Fruit fly (Drosophila melanogaster): Measurements from ENCODE around the gene fax.

DNA sequence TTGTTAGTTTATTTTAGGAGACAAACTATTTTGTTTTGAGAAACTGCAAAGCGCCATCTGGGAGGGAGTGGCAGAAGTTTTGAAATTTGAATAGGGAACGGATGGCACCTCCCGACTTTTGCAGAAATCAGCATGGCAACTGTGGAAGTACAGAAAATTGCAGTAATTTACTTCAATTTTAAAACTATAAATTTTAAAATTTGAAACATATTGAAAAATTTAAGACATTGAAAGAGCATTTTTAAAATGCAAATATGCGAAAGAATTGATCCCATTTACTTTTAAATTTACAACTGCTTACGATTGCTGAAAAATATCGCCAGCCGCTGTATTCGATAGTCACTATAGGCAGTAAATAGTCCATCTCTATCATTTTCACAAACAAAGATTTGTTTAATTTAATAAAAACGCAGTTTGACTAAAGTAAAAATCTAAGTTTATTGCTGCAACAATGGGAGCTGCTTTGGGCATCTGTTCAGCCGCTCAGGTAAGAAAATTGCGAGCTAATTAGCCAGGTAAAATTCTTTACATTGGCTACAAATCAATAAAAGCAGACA, 844 bp upstream of the fax start, which contains the start of gene Serinc:
- no peak for TF ChIP-seq Clk (GFP tag; optimal IDR thresholded peaks at IDR 0.05)
- peak; percentile 58 for TF ChIP-seq Mnt (GFP tag; optimal IDR thresholded peaks at IDR 0.05)
- TF ChIP-seq cic (GFP tag; optimal IDR thresholded peaks at IDR 0.05), result peak; percentile 13
- no peak for TF ChIP-seq CG33017 (tag; optimal IDR thresholded peaks at IDR 0.05)
- TF ChIP-seq CG5204 (GFP tag; optimal IDR thresholded peaks at IDR 0.05), result peak; percentile 68
- TF ChIP-seq CG12768 (GFP tag; optimal IDR thresholded peaks at IDR 0.05), result no peak
- TF ChIP-seq CG7101 (tag; optimal IDR thresholded peaks at IDR 0.05), result peak; percentile 36
- peak; percentile 76 for TF ChIP-seq toe (GFP tag; optimal IDR thresholded peaks at IDR 0.05)
- peak; percentile 17 for TF ChIP-seq CG14711 (tag; optimal IDR thresholded peaks at IDR 0.05)
- peak; percentile 30 for TF ChIP-seq tj (GFP tag; optimal IDR thresholded peaks at IDR 0.05)
- peak; percentile 2 for TF ChIP-seq Hr96 (GFP tag; optimal IDR thresholded peaks at IDR 0.05)

All from whole organism, adult.